Fruit fly (Drosophila melanogaster): ENCODE data around the gene GstD9.

Gene GstD9

dm6 chr3R:12408160-12408559 is 40.8 kb upstream of the GstD9 start, which contains the start of gene CG5196 (continued):
- TF ChIP-seq dati (GFP tag; IDR thresholded peaks at IDR 0.05) (no peak), CG4617 (GFP tag; optimal IDR thresholded peaks at IDR 0.05; ENCODE audit: borderline replicate concordance) (peak; percentile 55), CG6813 (GFP tag; optimal IDR thresholded peaks at IDR 0.05) (no peak), CG5245 (GFP tag; optimal IDR thresholded peaks at IDR 0.05) (no peak), CkIIα-i1 (GFP tag; IDR thresholded peaks at IDR 0.05) (no peak), vvl (GFP tag; IDR thresholded peaks at IDR 0.05) (peak; percentile 44; the same call in 1 of the 2 replicates), Meics (GFP tag; optimal IDR thresholded peaks at IDR 0.05) (no peak), MBD-R2 (GFP tag; IDR thresholded peaks at IDR 0.05) (peak; percentile 95), CG7372 (GFP tag; IDR thresholded peaks at IDR 0.05) (no peak), Nf-YA (GFP tag; IDR thresholded peaks at IDR 0.05) (no peak), ATbp (GFP tag; optimal IDR thresholded peaks at IDR 0.05) (no peak), Sox100B (GFP tag; optimal IDR thresholded peaks at IDR 0.05) (no peak), sens (GFP tag) (no peak), kni (GFP tag; optimal IDR thresholded peaks at IDR 0.05) (peak; percentile 34), Usf (GFP tag; optimal IDR thresholded peaks at IDR 0.05) (no peak), CG34422 (GFP tag; IDR thresholded peaks at IDR 0.05) (peak; percentile 84; the same call in 2 of the 3 replicates), CG12155 (GFP tag; optimal IDR thresholded peaks at IDR 0.05) (no peak), Atf6 (GFP tag; IDR thresholded peaks at IDR 0.05) (no peak), CG10209 (GFP tag; optimal IDR thresholded peaks at IDR 0.05) (no peak), CG4820 (GFP tag; optimal IDR thresholded peaks at IDR 0.05) (peak; percentile 17), kah (GFP tag; optimal IDR thresholded peaks at IDR 0.05) (peak; percentile 17), CG2120 (GFP tag; optimal IDR thresholded peaks at IDR 0.05) (peak; percentile 23), CG43689 (GFP tag; IDR thresholded peaks at IDR 0.05) (no peak), lab (GFP tag; optimal IDR thresholded peaks at IDR 0.05) (no peak), dm (GFP tag; optimal IDR thresholded peaks at IDR 0.05) (no peak), gfzf (GFP tag; optimal IDR thresholded peaks at IDR 0.05) (peak; percentile 75), esg (GFP tag; conservative IDR thresholded peaks at IDR 0.05) (no peak), dmrt11E (tag; optimal IDR thresholded peaks at IDR 0.05) (no peak), CG12219 (GFP tag; optimal IDR thresholded peaks at IDR 0.05) (no peak), al (GFP tag; IDR thresholded peaks at IDR 0.05) (no peak), CG7745 (tag; optimal IDR thresholded peaks at IDR 0.05) (no peak), CG4404 (GFP tag; IDR thresholded peaks at IDR 0.05) (no peak), crc (GFP tag; optimal IDR thresholded peaks at IDR 0.05) (no peak), CG17359 (tag; optimal IDR thresholded peaks at IDR 0.05) (no peak), trem (tag; optimal IDR thresholded peaks at IDR 0.05) (peak; percentile 76), CG18619 (GFP tag; optimal IDR thresholded peaks at IDR 0.05) (no peak), CG1832 (GFP tag; optimal IDR thresholded peaks at IDR 0.05) (no peak), GATAe (GFP tag; conservative IDR thresholded peaks at IDR 0.05) (no peak), bsh (GFP tag; optimal IDR thresholded peaks at IDR 0.05) (no peak), CG12071 (GFP tag; optimal IDR thresholded peaks at IDR 0.05) (no peak), cwo (GFP tag; optimal IDR thresholded peaks at IDR 0.05) (no peak), usp (GFP tag; optimal IDR thresholded peaks at IDR 0.05) (no peak), sqz (GFP tag; optimal IDR thresholded peaks at IDR 0.05) (no peak), pan (optimal IDR thresholded peaks at IDR 0.05) (no peak), pan (GFP tag; optimal IDR thresholded peaks at IDR 0.05 in 1 of 2, IDR thresholded peaks at IDR 0.05 in 1 of 2) (no peak), CG4424 (GFP tag; optimal IDR thresholded peaks at IDR 0.05) (no peak), CG4730 (GFP tag; IDR thresholded peaks at IDR 0.05) (no peak), Fer1 (GFP tag; optimal IDR thresholded peaks at IDR 0.05) (peak; percentile 38), CG4854 (GFP tag; optimal IDR thresholded peaks at IDR 0.05) (no peak), shn (GFP tag; optimal IDR thresholded peaks at IDR 0.05) (no peak), nerfin-2 (GFP tag; IDR thresholded peaks at IDR 0.05; ENCODE audit: partially characterized antibody) (peak; percentile 58; the same call in 1 of the 2 replicates), CG18476 (GFP tag; optimal IDR thresholded peaks at IDR 0.05) (no peak)
